Fruit fly (Drosophila melanogaster) whole organism, embryonic: ENCODE results near the gene CNPYb.

Source experiments
- Atf-2 ChIP-seq: fragments of 200-800 bp; sonication (Bioruptor generic); optimal IDR thresholded peaks from 2 replicates; lab custom pipeline; 2016; ENCODE audit warnings: missing biosample characterization, missing genetic modification characterization
- CG11696 ChIP-seq: fragments of 200-800 bp; sonication (Bioruptor generic); IDR thresholded peaks from 2 replicates; pipeline ENCODE4 v1.3.6; 2022; ENCODE audit warnings: missing biosample characterization, missing genetic modification characterization
- CG12299 ChIP-seq: fragments of 200-800 bp; sonication (Bioruptor generic); optimal IDR thresholded peaks from 2 replicates; lab custom pipeline; 2018; ENCODE audit warnings: missing biosample characterization, mild to moderate bottlenecking, missing genetic modification characterization
- CG15601 ChIP-seq: fragments of 200-800 bp; sonication (Bioruptor generic); optimal IDR thresholded peaks from 3 replicates; lab custom pipeline; 2019; ENCODE audit warnings: missing biosample characterization, mild to moderate bottlenecking, missing genetic modification characterization, moderate library complexity
- CG16815 ChIP-seq: fragments of 200-800 bp; sonication (Bioruptor generic); optimal IDR thresholded peaks from 3 replicates; lab custom pipeline; 2017; ENCODE audit warnings: missing biosample characterization, mild to moderate bottlenecking, missing genetic modification characterization
- CG17829 ChIP-seq: fragments of 200-800 bp; optimal IDR thresholded peaks from 2 replicates; lab custom pipeline; 2019; ENCODE audit warnings: missing biosample characterization, mild to moderate bottlenecking, missing genetic modification characterization, moderate library complexity
- CG18764 ChIP-seq: fragments of 200-800 bp; sonication (Bioruptor generic); optimal IDR thresholded peaks from 3 replicates; lab custom pipeline; 2016; ENCODE audit warnings: missing biosample characterization, missing genetic modification characterization
- CG2199 ChIP-seq: fragments of 200-800 bp; sonication (Bioruptor generic); IDR thresholded peaks from 3 replicates; pipeline ENCODE4 v1.3.6; 2022; ENCODE audit warnings: missing biosample characterization, missing genetic modification characterization
- CG30431 ChIP-seq: fragments of 200-800 bp; sonication (Bioruptor generic); optimal IDR thresholded peaks from 2 replicates; lab custom pipeline; 2017; ENCODE audit warnings: missing biosample characterization, missing genetic modification characterization
- CG32767 ChIP-seq: fragments of 200-800 bp; sonication (Bioruptor generic); IDR thresholded peaks from 2 replicates; pipeline ENCODE4 v1.3.6; 2022; ENCODE audit warnings: missing biosample characterization, missing genetic modification characterization
- CG34224 ChIP-seq: fragments of 200-800 bp; sonication (Bioruptor generic); IDR thresholded peaks from 3 replicates; pipeline ENCODE4 v1.3.6; 2022; ENCODE audit warnings: missing biosample characterization, missing genetic modification characterization; ENCODE audit not compliant: partially characterized antibody
- CG6175 ChIP-seq: fragments of 200-800 bp; sonication (Bioruptor generic); IDR thresholded peaks from 3 replicates; pipeline ENCODE4 v1.3.6; 2022; ENCODE audit warnings: missing biosample characterization, missing genetic modification characterization
- CG8281 ChIP-seq: fragments of 200-800 bp; sonication (Bioruptor generic); optimal IDR thresholded peaks from 2 replicates; lab custom pipeline; 2018; ENCODE audit warnings: missing biosample characterization, mild to moderate bottlenecking, missing genetic modification characterization, moderate library complexity
- CG8478 ChIP-seq: fragments of >200 bp; optimal IDR thresholded peaks from 2 replicates; lab custom pipeline; 2018
- Drgx ChIP-seq: fragments of 200-800 bp; sonication (Bioruptor generic); IDR thresholded peaks from 2 replicates; pipeline ENCODE4 v1.3.6; 2022; ENCODE audit warnings: missing biosample characterization, missing genetic modification characterization
- E2f1 ChIP-seq: fragments of 200-800 bp; sonication (Bioruptor generic); IDR thresholded peaks from 2 replicates; pipeline ENCODE4 v1.3.6; 2022; ENCODE audit warnings: missing biosample characterization, missing genetic modification characterization
- H15 ChIP-seq: fragments of 200-800 bp; sonication (Bioruptor generic); IDR thresholded peaks from 3 replicates; pipeline ENCODE4 v1.3.6; 2022; ENCODE audit warnings: missing biosample characterization, missing genetic modification characterization
- HHEX ChIP-seq: fragments of 200-800 bp; sonication (Bioruptor generic); optimal IDR thresholded peaks from 3 replicates; lab custom pipeline; 2017; ENCODE audit warnings: missing biosample characterization, mild to moderate bottlenecking, missing genetic modification characterization, missing genetic modification reagents
- HLH54F ChIP-seq: fragments of 200-800 bp; sonication (Bioruptor generic); optimal IDR thresholded peaks from 3 replicates; lab custom pipeline; 2016; ENCODE audit warnings: missing biosample characterization, missing genetic modification characterization
- HmgD ChIP-seq: fragments of 200-800 bp; sonication (Bioruptor generic); optimal IDR thresholded peaks from 3 replicates; lab custom pipeline; 2016; ENCODE audit warnings: missing biosample characterization, missing genetic modification characterization
- Lpt ChIP-seq: fragments of >200 bp; optimal IDR thresholded peaks from 2 replicates; lab custom pipeline; 2018; ENCODE audit warnings: missing biosample characterization, missing genetic modification characterization
- Med ChIP-seq: fragments of 200-800 bp; sonication (Bioruptor generic); peaks from one replicate; lab custom pipeline; 2016; ENCODE audit warnings: missing biosample characterization, missing genetic modification characterization, mild to moderate bottlenecking, inconsistent platforms, moderate library complexity
- NC2α ChIP-seq: fragments of 200-800 bp; sonication (Bioruptor generic); optimal IDR thresholded peaks from 2 replicates; lab custom pipeline; 2016; ENCODE audit warnings: missing biosample characterization, missing genetic modification characterization
- Rx ChIP-seq: fragments of 200-800 bp; sonication (Bioruptor generic); IDR thresholded peaks from 2 replicates; pipeline ENCODE4 v1.3.6; 2022; ENCODE audit warnings: missing biosample characterization, missing genetic modification characterization
- Six4 ChIP-seq: fragments of 200-800 bp; sonication (Bioruptor generic); optimal IDR thresholded peaks from 2 replicates; lab custom pipeline; 2016; ENCODE audit warnings: missing biosample characterization, missing genetic modification characterization
- cad ChIP-seq: fragments of >200 bp; optimal IDR thresholded peaks from 2 replicates; lab custom pipeline; 2017; ENCODE audit warnings: missing biosample characterization, missing genetic modification characterization
- cato ChIP-seq: fragments of 200-800 bp; sonication (Bioruptor generic); optimal IDR thresholded peaks from 2 replicates; lab custom pipeline; 2016; ENCODE audit warnings: missing biosample characterization, missing genetic modification characterization, borderline replicate concordance
- ci ChIP-seq: fragments of 200-800 bp; sonication (Bioruptor generic); IDR thresholded peaks from 3 replicates; pipeline ENCODE4 v1.3.6; 2022; ENCODE audit warnings: missing biosample characterization, missing genetic modification characterization
- corto ChIP-seq: fragments of 200-800 bp; sonication (Bioruptor generic); optimal IDR thresholded peaks from 2 replicates; lab custom pipeline; 2016; ENCODE audit warnings: missing biosample characterization, mild to moderate bottlenecking, missing genetic modification characterization, moderate library complexity
- dati ChIP-seq: fragments of 200-800 bp; sonication (Bioruptor generic); IDR thresholded peaks from 2 replicates; pipeline ENCODE4 v1.3.6; 2022; ENCODE audit warnings: missing biosample characterization, missing genetic modification characterization
- dmrt11E ChIP-seq: fragments of 200-800 bp; sonication (Bioruptor generic); optimal IDR thresholded peaks from 3 replicates; lab custom pipeline; 2018; ENCODE audit warnings: missing biosample characterization, mild to moderate bottlenecking, missing genetic modification characterization, moderate library complexity
- en ChIP-seq: fragments of 200-800 bp; sonication (Bioruptor generic); optimal IDR thresholded peaks from 2 replicates; lab custom pipeline; 2016; ENCODE audit warnings: missing biosample characterization, missing genetic modification characterization
- eyg ChIP-seq: fragments of 200-800 bp; sonication (Bioruptor generic); optimal IDR thresholded peaks from 3 replicates; lab custom pipeline; 2016; ENCODE audit warnings: missing biosample characterization, missing genetic modification characterization
- fu2 ChIP-seq: fragments of 200-800 bp; sonication (Bioruptor generic); optimal IDR thresholded peaks from 2 replicates; lab custom pipeline; 2016; ENCODE audit warnings: missing biosample characterization, missing genetic modification characterization
- grau ChIP-seq: fragments of 200-800 bp; optimal IDR thresholded peaks from 3 replicates; lab custom pipeline; 2019; ENCODE audit warnings: missing biosample characterization, mild to moderate bottlenecking, missing genetic modification characterization, moderate library complexity
- grn ChIP-seq: fragments of 200-800 bp; sonication (Bioruptor generic); optimal IDR thresholded peaks from 3 replicates; lab custom pipeline; 2017; ENCODE audit warnings: missing biosample characterization, missing genetic modification characterization
- jigr1 ChIP-seq: fragments of 200-800 bp; sonication (Bioruptor generic); IDR thresholded peaks from 3 replicates; pipeline ENCODE4 v1.3.6; 2022; ENCODE audit warnings: missing biosample characterization, missing genetic modification characterization
- jumu ChIP-seq: fragments of 200-800 bp; sonication (Bioruptor generic); optimal IDR thresholded peaks from 3 replicates; lab custom pipeline; 2016; ENCODE audit warnings: missing biosample characterization, missing genetic modification characterization
- lmd ChIP-seq: fragments of 200-800 bp; sonication (Bioruptor generic); IDR thresholded peaks from 2 replicates; pipeline ENCODE4 v1.3.6; 2022; ENCODE audit warnings: missing biosample characterization, missing genetic modification characterization
- lola ChIP-seq, 3 experiments: fragments of >200 bp in 2 of 3; fragments of 200-800 bp in 1 of 3; sonication (Bioruptor generic) in 1 of 3; optimal IDR thresholded peaks; 2 replicates each; lab custom pipeline; 2017 to 2019; ENCODE audit warnings: missing biosample characterization in 3 of 3, missing genetic modification characterization in 3 of 3, mild to moderate bottlenecking in 1 of 3, moderate library complexity in 1 of 3
- nom ChIP-seq: fragments of 200-800 bp; sonication (Bioruptor generic); optimal IDR thresholded peaks from 2 replicates; lab custom pipeline; 2017; ENCODE audit warnings: missing biosample characterization, missing genetic modification characterization, mild to moderate bottlenecking, moderate library complexity, missing genetic modification reagents
- oc ChIP-seq: fragments of 200-800 bp; sonication (Bioruptor generic); optimal IDR thresholded peaks from 2 replicates; lab custom pipeline; 2018; ENCODE audit warnings: missing biosample characterization, mild to moderate bottlenecking, missing genetic modification characterization, moderate library complexity
- prd ChIP-seq, 3 experiments: fragments of >200 bp in 2 of 3; fragments of 200-800 bp in 1 of 3; sonication (Bioruptor generic) in 1 of 3; optimal IDR thresholded peaks in 2 of 3; IDR thresholded peaks in 1 of 3; 2 replicates in 2 of 3; 3 replicates in 1 of 3; pipeline versions ENCODE4 v1.3.6 to Lab custom; 2017 to 2022; ENCODE audit warnings: missing biosample characterization in 1 of 3, missing genetic modification characterization in 1 of 3
- sens ChIP-seq: fragments of 200-800 bp; sonication (Bioruptor generic); peaks from one replicate; lab custom pipeline; 2016; ENCODE audit warnings: missing biosample characterization, missing genetic modification characterization
- seq ChIP-seq: fragments of 200-800 bp; sonication (Bioruptor generic); IDR thresholded peaks from 2 replicates; pipeline ENCODE4 v1.3.6; 2022; ENCODE audit warnings: missing biosample characterization, missing genetic modification characterization
- sob ChIP-seq: fragments of 200-800 bp; sonication (Bioruptor generic); IDR thresholded peaks from 2 replicates; pipeline ENCODE4 v1.3.6; 2022; ENCODE audit warnings: missing biosample characterization, missing genetic modification characterization
- sr ChIP-seq: fragments of 200-800 bp; sonication (Bioruptor generic); IDR thresholded peaks from 3 replicates; pipeline ENCODE4 v1.3.6; 2022; ENCODE audit warnings: missing biosample characterization, missing genetic modification characterization
- tin ChIP-seq: fragments of 200-800 bp; sonication (Bioruptor generic); optimal IDR thresholded peaks from 3 replicates; lab custom pipeline; 2016; ENCODE audit warnings: missing biosample characterization, missing genetic modification characterization
- tup ChIP-seq: fragments of 200-800 bp; sonication (Bioruptor generic); optimal IDR thresholded peaks from 2 replicates; lab custom pipeline; 2016; ENCODE audit warnings: missing biosample characterization, mild to moderate bottlenecking, missing genetic modification characterization, moderate library complexity
- zf30C ChIP-seq: fragments of 200-800 bp; sonication (Bioruptor generic); optimal IDR thresholded peaks from 3 replicates; lab custom pipeline; 2018; ENCODE audit warnings: missing biosample characterization, mild to moderate bottlenecking, missing genetic modification characterization

The CNPYb gene

dm6 chr3L:19074673-19075402 is 21.2 kb downstream of the CNPYb start:
- TF ChIP-seq dmrt11E (tag; lab: Kevin White, UChicago), result no peak
- TF ChIP-seq dati (GFP tag; lab: Robert Waterston, UW), result 0 out of 2 replicates have a peak, but pooled peaks have one; percentile 33
- peak; percentile 61 for TF ChIP-seq sens (GFP tag; lab: Kevin White, UChicago)
- no peak for TF ChIP-seq zf30C (GFP tag; lab: Kevin White, UChicago)
- no peak for TF ChIP-seq tin (GFP tag; lab: Kevin White, UChicago)
- TF ChIP-seq corto, result no peak
- no peak for TF ChIP-seq CG17829 (tag; lab: Kevin White, UChicago)
- TF ChIP-seq nom (GFP tag; lab: Kevin White, UChicago), result peak; percentile 5
- peak; percentile 68 for TF ChIP-seq Med (GFP tag; lab: Kevin White, UChicago)
- TF ChIP-seq Drgx (GFP tag; lab: Robert Waterston, UW), result 0 out of 2 replicates have a peak, but pooled peaks have one; percentile 6
- peak; percentile 27 for TF ChIP-seq grau (tag; lab: Kevin White, UChicago)
- no peak for TF ChIP-seq E2f1
- TF ChIP-seq sr (GFP tag; lab: Robert Waterston, UW), result peak; percentile 98
- no peak for TF ChIP-seq H15 (GFP tag; lab: Robert Waterston, UW)
- no peak for TF ChIP-seq HHEX
- 0 out of 3 replicates have a peak, but pooled peaks have one; percentile 14 for TF ChIP-seq ci (GFP tag; lab: Robert Waterston, UW)
- 0 out of 2 replicates have a peak, but pooled peaks have one; percentile 31 for TF ChIP-seq CG32767 (GFP tag; lab: Robert Waterston, UW)
- TF ChIP-seq CG2199 (GFP tag; lab: Robert Waterston, UW), result 0 out of 3 replicates have a peak, but pooled peaks have one; percentile 13
- TF ChIP-seq, all 482 proteins: peak for 10

DNA sequence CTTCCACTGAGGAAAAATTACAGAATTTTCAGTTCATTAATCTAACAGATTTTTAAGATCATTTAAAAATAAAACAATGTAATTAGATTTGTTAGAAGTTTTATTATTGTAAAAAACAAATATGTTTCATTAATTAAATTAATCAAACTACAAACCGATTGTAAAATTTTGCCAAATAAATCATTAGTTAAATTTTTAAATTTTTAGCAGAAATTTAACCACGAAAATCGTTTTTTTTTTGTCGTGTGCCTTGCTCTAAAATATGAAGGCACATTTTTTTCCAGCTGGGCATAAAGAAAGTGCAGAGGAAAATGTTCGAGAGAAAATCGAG is 22.1 kb downstream of the CNPYb start:
- TF ChIP-seq Lpt (GFP tag; lab: Kevin White, UChicago) (no peak), prd (optimal IDR thresholded peaks at IDR 0.05; lab: Kevin White, UChicago) (no peak), prd (GFP tag; IDR thresholded peaks at IDR 0.05; lab: Robert Waterston, UW) (no peak), Six4 (no peak), en (no peak), CG8478 (lab: Kevin White, UChicago) (no peak), oc (tag; lab: Kevin White, UChicago) (peak; percentile 39), jigr1 (GFP tag; lab: Robert Waterston, UW) (no peak), sob (GFP tag; lab: Robert Waterston, UW) (no peak), Rx (no peak), eyg (no peak), grn (GFP tag; lab: Kevin White, UChicago) (no peak), lola (GFP tag; optimal IDR thresholded peaks at IDR 0.05; lab: Kevin White, UChicago) (peak in 1 of 3 experiments; percentile 59), fu2 (no peak), CG8281 (tag; lab: Kevin White, UChicago) (no peak), cad (GFP tag; lab: Kevin White, UChicago) (no peak), HLH54F (GFP tag; lab: Kevin White, UChicago) (no peak), jumu (GFP tag; lab: Kevin White, UChicago) (no peak), CG11696 (no peak), cato (no peak), CG30431 (GFP tag; lab: Kevin White, UChicago) (no peak), NC2α (GFP tag; lab: Kevin White, UChicago) (no peak), Atf-2 (GFP tag; lab: Kevin White, UChicago) (no peak), ci (GFP tag; lab: Robert Waterston, UW) (no peak), HmgD (GFP tag; lab: Kevin White, UChicago) (no peak), tup (GFP tag; lab: Kevin White, UChicago) (no peak), CG16815 (GFP tag; lab: Kevin White, UChicago) (no peak), CG6175 (no peak), CG12299 (tag; lab: Kevin White, UChicago) (peak; percentile 15), CG18764 (GFP tag; lab: Kevin White, UChicago) (no peak), CG34224 (GFP tag; lab: Robert Waterston, UW) (no peak), CG15601 (tag; lab: Kevin White, UChicago) (peak; percentile 63), lmd (GFP tag; lab: Robert Waterston, UW) (peak; percentile 31), seq (GFP tag; lab: Robert Waterston, UW) (no peak)
